Worm (Caenorhabditis elegans) whole organism, midembryonic: ENCODE data around the gene srlf-9.

Experiments
- T22C8.4 ChIP-seq: fragments of 200-800 bp; sonication (Bioruptor generic); IDR thresholded peaks from 2 replicates; pipeline ENCODE4 v1.3.6; 2022; ENCODE audit warnings: missing genetic modification characterization, missing compliant biosample characterization
- flt-1 ChIP-seq: fragments of 200-800 bp; sonication (Bioruptor generic); IDR thresholded peaks from 2 replicates; pipeline ENCODE4 v1.3.6; 2022; ENCODE audit warnings: missing genetic modification characterization, missing compliant biosample characterization
- klf-2 ChIP-seq: fragments of 200-800 bp; sonication (Bioruptor generic); conservative IDR thresholded peaks from 2 replicates; pipeline ENCODE4 v1.3.6; 2022; ENCODE audit warnings: missing genetic modification reagents, missing genetic modification characterization, missing compliant biosample characterization
- med-1 ChIP-seq: sonication (generic microtip); optimal IDR thresholded peaks from 2 replicates; lab custom pipeline; 2017; ENCODE audit warnings: missing genetic modification characterization, mild to moderate bottlenecking, missing compliant biosample characterization, antibody characterized with exemption, missing genetic modification reagents; ENCODE audit not compliant: insufficient read depth
- ref-1 ChIP-seq: fragments of 200-800 bp; sonication (Bioruptor generic); conservative IDR thresholded peaks from 2 replicates; pipeline ENCODE4 v1.3.6; 2022; ENCODE audit warnings: missing genetic modification reagents, missing genetic modification characterization, missing compliant biosample characterization
- ztf-23 ChIP-seq: fragments of 200-800 bp; sonication (Bioruptor generic); IDR thresholded peaks from 2 replicates; pipeline ENCODE4 v1.3.6; 2022; ENCODE audit warnings: missing genetic modification reagents, missing genetic modification characterization, missing compliant biosample characterization
- ztf-29 ChIP-seq: fragments of 200-800 bp; sonication (Bioruptor generic); IDR thresholded peaks from 2 replicates; pipeline ENCODE4 v1.3.6; 2022; ENCODE audit warnings: missing genetic modification reagents, missing genetic modification characterization, missing compliant biosample characterization

DNA sequence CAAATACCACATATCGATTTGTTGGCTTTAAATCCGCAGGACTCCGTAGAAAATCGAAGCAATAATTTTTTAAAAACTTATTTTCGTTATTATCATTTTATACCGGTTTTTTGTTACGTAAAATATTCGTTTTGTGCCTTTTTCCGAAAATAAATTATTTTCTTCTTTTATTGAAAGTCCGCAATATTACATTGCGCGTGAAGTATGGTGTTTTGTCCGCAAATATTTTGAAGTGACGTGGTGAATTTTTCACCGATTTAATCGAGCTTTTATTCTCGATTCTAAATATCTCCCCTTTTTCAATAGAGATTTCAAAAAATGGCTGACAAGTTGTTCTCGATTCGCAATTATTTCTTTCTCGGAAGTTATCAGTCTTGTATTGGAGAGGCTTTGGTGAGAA, 24.5 kb upstream of the srlf-9 start, which contains the start of gene cope-1:
- no peak for TF ChIP-seq flt-1 (GFP tag; lab: Robert Waterston, UW)
- no peak for TF ChIP-seq med-1 (GFP tag; lab: Kevin White, UChicago)
- TF ChIP-seq klf-2 (GFP tag; lab: Robert Waterston, UW) = no peak
- no peak for TF ChIP-seq T22C8.4 (GFP tag; lab: Robert Waterston, UW)
- TF ChIP-seq ref-1 (GFP tag; lab: Robert Waterston, UW) = no peak
- TF ChIP-seq ztf-23 (GFP tag; lab: Robert Waterston, UW) = no peak
- TF ChIP-seq ztf-29 (GFP tag; lab: Robert Waterston, UW) = no peak
